Fruit fly (Drosophila melanogaster) whole organism, embryonic: Measurements from ENCODE around the gene CG9776.
A peak's percentile ranks its signal among the peaks of the same experiment; 100 is the strongest.

Experiments used
- Asciz ChIP-seq: fragments of 200-800 bp; sonication (Bioruptor generic); optimal IDR thresholded peaks from 2 replicates; lab custom pipeline; 2017; ENCODE audit warnings: missing biosample characterization, mild to moderate bottlenecking, missing genetic modification characterization, missing genetic modification reagents
- Bgb ChIP-seq: fragments of 200-800 bp; sonication (Bioruptor generic); IDR thresholded peaks from 2 replicates; pipeline ENCODE4 v1.3.6; 2022; ENCODE audit warnings: missing biosample characterization, missing genetic modification characterization; ENCODE audit not compliant: partially characterized antibody
- CG10267 ChIP-seq: fragments of 200-800 bp; sonication (Bioruptor generic); optimal IDR thresholded peaks from 2 replicates; lab custom pipeline; 2018; ENCODE audit warnings: missing biosample characterization, mild to moderate bottlenecking, missing genetic modification characterization, moderate library complexity
- CG10321 ChIP-seq: fragments of 200-800 bp; sonication (Bioruptor generic); IDR thresholded peaks from 2 replicates; pipeline ENCODE4 v1.3.6; 2022; ENCODE audit warnings: missing biosample characterization, missing genetic modification characterization
- CG10366 ChIP-seq: fragments of 200-800 bp; sonication (Bioruptor generic); IDR thresholded peaks from 2 replicates; pipeline ENCODE4 v1.3.6; 2022; ENCODE audit warnings: missing biosample characterization, missing genetic modification characterization
- CG12769 ChIP-seq: fragments of 200-800 bp; sonication (Bioruptor generic); optimal IDR thresholded peaks from 2 replicates; lab custom pipeline; 2019; ENCODE audit warnings: missing biosample characterization, mild to moderate bottlenecking, missing genetic modification characterization, moderate library complexity
- CG1529 ChIP-seq: fragments of 200-800 bp; sonication (Bioruptor generic); optimal IDR thresholded peaks from 3 replicates; lab custom pipeline; 2018; ENCODE audit warnings: missing biosample characterization, missing genetic modification characterization
- CG15601 ChIP-seq: fragments of 200-800 bp; sonication (Bioruptor generic); optimal IDR thresholded peaks from 3 replicates; lab custom pipeline; 2019; ENCODE audit warnings: missing biosample characterization, mild to moderate bottlenecking, missing genetic modification characterization, moderate library complexity
- CG17328 ChIP-seq: fragments of 200-800 bp; sonication (Bioruptor generic); IDR thresholded peaks from 2 replicates; pipeline ENCODE4 v1.3.6; 2022; ENCODE audit warnings: missing biosample characterization, missing genetic modification characterization
- CG17829 ChIP-seq: fragments of 200-800 bp; optimal IDR thresholded peaks from 2 replicates; lab custom pipeline; 2019; ENCODE audit warnings: missing biosample characterization, mild to moderate bottlenecking, missing genetic modification characterization, moderate library complexity
- CG18599 ChIP-seq: fragments of 200-800 bp; sonication (Bioruptor generic); optimal IDR thresholded peaks from 3 replicates; lab custom pipeline; 2017; ENCODE audit warnings: missing biosample characterization, missing genetic modification characterization, mild to moderate bottlenecking, moderate library complexity, missing genetic modification reagents
- CG2116 ChIP-seq: fragments of 200-800 bp; sonication (Bioruptor generic); optimal IDR thresholded peaks from 3 replicates; lab custom pipeline; 2018; ENCODE audit warnings: missing biosample characterization, mild to moderate bottlenecking, missing genetic modification characterization
- CG2120 ChIP-seq: fragments of 200-800 bp; sonication (Bioruptor generic); optimal IDR thresholded peaks from 3 replicates; lab custom pipeline; 2016; ENCODE audit warnings: missing biosample characterization, missing genetic modification characterization
- CG2678 ChIP-seq: fragments of 200-800 bp; sonication (Bioruptor generic); optimal IDR thresholded peaks from 3 replicates; lab custom pipeline; 2019; ENCODE audit warnings: missing biosample characterization, mild to moderate bottlenecking, missing genetic modification characterization, moderate library complexity
- CG30020 ChIP-seq: fragments of 200-800 bp; optimal IDR thresholded peaks from 2 replicates; lab custom pipeline; 2019; ENCODE audit warnings: missing biosample characterization, mild to moderate bottlenecking, missing genetic modification characterization, moderate library complexity
- CG30403 ChIP-seq: fragments of 200-800 bp; sonication (Bioruptor generic); optimal IDR thresholded peaks from 3 replicates; lab custom pipeline; 2016; ENCODE audit warnings: missing biosample characterization, missing genetic modification characterization
- CG32532 ChIP-seq: fragments of 200-800 bp; sonication (Bioruptor generic); IDR thresholded peaks from 2 replicates; pipeline ENCODE4 v1.3.6; 2022; ENCODE audit warnings: missing biosample characterization, missing genetic modification characterization
- CG4328 ChIP-seq: fragments of 200-800 bp; sonication (Bioruptor generic); optimal IDR thresholded peaks from 3 replicates; lab custom pipeline; 2017; ENCODE audit warnings: missing biosample characterization, missing genetic modification reagents, missing genetic modification characterization
- CG6689 ChIP-seq: fragments of 200-800 bp; sonication (Bioruptor generic); IDR thresholded peaks from 2 replicates; pipeline ENCODE4 v1.3.6; 2022; ENCODE audit warnings: missing biosample characterization, missing genetic modification characterization
- CG7357 ChIP-seq: fragments of 200-800 bp; sonication (Bioruptor generic); IDR thresholded peaks from 3 replicates; pipeline ENCODE4 v1.3.6; 2022; ENCODE audit warnings: missing biosample characterization, missing genetic modification characterization
- CG8924 ChIP-seq: fragments of 200-800 bp; optimal IDR thresholded peaks from 3 replicates; lab custom pipeline; 2019; ENCODE audit warnings: missing biosample characterization, mild to moderate bottlenecking, missing genetic modification characterization, moderate library complexity
- CG9817 ChIP-seq: fragments of 200-800 bp; sonication (Bioruptor generic); optimal IDR thresholded peaks from 2 replicates; lab custom pipeline; 2018; ENCODE audit warnings: missing biosample characterization, mild to moderate bottlenecking, missing genetic modification characterization, moderate library complexity
- CoRest ChIP-seq: fragments of 200-800 bp; sonication (Bioruptor generic); optimal IDR thresholded peaks from 3 replicates; lab custom pipeline; 2018; ENCODE audit warnings: missing biosample characterization, mild to moderate bottlenecking, missing genetic modification characterization, moderate library complexity
- Dref ChIP-seq: fragments of 200-800 bp; sonication (Bioruptor generic); IDR thresholded peaks from 2 replicates; pipeline ENCODE4 v1.3.6; 2022; ENCODE audit warnings: missing biosample characterization, missing genetic modification characterization
- HLH3B ChIP-seq: fragments of 200-800 bp; sonication (Bioruptor generic); IDR thresholded peaks from 2 replicates; pipeline ENCODE4 v1.3.6; 2022; ENCODE audit warnings: missing biosample characterization, missing genetic modification characterization
- Hand ChIP-seq: fragments of 200-800 bp; sonication (Bioruptor generic); optimal IDR thresholded peaks from 2 replicates; lab custom pipeline; 2017; ENCODE audit warnings: mild to moderate bottlenecking, missing biosample characterization, missing genetic modification reagents, missing genetic modification characterization
- NC2β ChIP-seq: fragments of 200-800 bp; sonication (Bioruptor generic); optimal IDR thresholded peaks from 2 replicates; lab custom pipeline; 2016; ENCODE audit warnings: missing biosample characterization, missing genetic modification characterization
- NK7.1 ChIP-seq: fragments of 200-800 bp; sonication (Bioruptor generic); optimal IDR thresholded peaks from 3 replicates; lab custom pipeline; 2016; ENCODE audit warnings: missing biosample characterization, missing genetic modification characterization
- Nf-YC ChIP-seq: fragments of 200-800 bp; optimal IDR thresholded peaks from 3 replicates; lab custom pipeline; 2019; ENCODE audit warnings: missing biosample characterization, mild to moderate bottlenecking, missing genetic modification characterization, moderate library complexity
- Opbp ChIP-seq: fragments of 200-800 bp; sonication (Bioruptor generic); IDR thresholded peaks from 3 replicates; pipeline ENCODE4 v1.3.6; 2022; ENCODE audit warnings: missing biosample characterization, missing genetic modification characterization; ENCODE audit not compliant: partially characterized antibody
- PHDP ChIP-seq: fragments of 200-800 bp; sonication (Bioruptor generic); optimal IDR thresholded peaks from 3 replicates; lab custom pipeline; 2018; ENCODE audit warnings: missing biosample characterization, mild to moderate bottlenecking, missing genetic modification characterization, moderate library complexity
- Ptx1 ChIP-seq: fragments of 200-800 bp; sonication (Bioruptor generic); IDR thresholded peaks from 2 replicates; pipeline ENCODE4 v1.3.6; 2022; ENCODE audit warnings: missing biosample characterization, missing genetic modification characterization
- Sin3A ChIP-seq: fragments of >200 bp; optimal IDR thresholded peaks from 2 replicates; lab custom pipeline; 2018
- Six4 ChIP-seq: fragments of 200-800 bp; sonication (Bioruptor generic); optimal IDR thresholded peaks from 2 replicates; lab custom pipeline; 2016; ENCODE audit warnings: missing biosample characterization, missing genetic modification characterization
- Sox100B ChIP-seq: fragments of 200-800 bp; sonication (Bioruptor generic); optimal IDR thresholded peaks from 3 replicates; lab custom pipeline; 2018; ENCODE audit warnings: missing biosample characterization, mild to moderate bottlenecking, missing genetic modification characterization
- YL-1 ChIP-seq: fragments of 200-800 bp; sonication (Bioruptor generic); optimal IDR thresholded peaks from 3 replicates; lab custom pipeline; 2017; ENCODE audit warnings: missing biosample characterization, mild to moderate bottlenecking, missing genetic modification characterization
- crol ChIP-seq: fragments of 200-800 bp; sonication (Bioruptor generic); IDR thresholded peaks from 2 replicates; pipeline ENCODE4 v1.3.6; 2022; ENCODE audit warnings: missing biosample characterization, missing genetic modification characterization
- en ChIP-seq: fragments of 200-800 bp; sonication (Bioruptor generic); optimal IDR thresholded peaks from 2 replicates; lab custom pipeline; 2016; ENCODE audit warnings: missing biosample characterization, missing genetic modification characterization
- esg ChIP-seq: fragments of 200-800 bp; sonication (Bioruptor generic); conservative IDR thresholded peaks from 2 replicates; pipeline ENCODE4 v1.3.6; 2022; ENCODE audit warnings: missing biosample characterization, missing genetic modification characterization
- fd64A ChIP-seq: fragments of 200-800 bp; sonication (Bioruptor generic); optimal IDR thresholded peaks from 3 replicates; lab custom pipeline; 2018; ENCODE audit warnings: missing biosample characterization, mild to moderate bottlenecking, missing genetic modification characterization
- hkb ChIP-seq, 2 experiments: fragments of 200-800 bp in 1 of 2; fragments of >200 bp in 1 of 2; sonication (Bioruptor generic) in 1 of 2; IDR thresholded peaks in 1 of 2; optimal IDR thresholded peaks in 1 of 2; 2 replicates each; pipeline versions ENCODE4 v1.3.6 to Lab custom; 2017 to 2022; ENCODE audit warnings: missing biosample characterization in 1 of 2, missing genetic modification characterization in 1 of 2
- jing ChIP-seq: fragments of 200-800 bp; sonication (Bioruptor generic); optimal IDR thresholded peaks from 2 replicates; lab custom pipeline; 2018; ENCODE audit warnings: missing biosample characterization, mild to moderate bottlenecking, missing genetic modification characterization
- pb ChIP-seq: fragments of 200-800 bp; sonication (Bioruptor generic); optimal IDR thresholded peaks from 3 replicates; lab custom pipeline; 2016; ENCODE audit warnings: missing biosample characterization, missing genetic modification characterization
- psq ChIP-seq: fragments of 200-800 bp; sonication (Bioruptor generic); optimal IDR thresholded peaks from 2 replicates; lab custom pipeline; 2017; ENCODE audit warnings: missing biosample characterization, missing genetic modification characterization
- schlank ChIP-seq: fragments of 200-800 bp; sonication (Bioruptor generic); optimal IDR thresholded peaks from 2 replicates; lab custom pipeline; 2018; ENCODE audit warnings: missing biosample characterization, mild to moderate bottlenecking, missing genetic modification characterization
- sob ChIP-seq: fragments of 200-800 bp; sonication (Bioruptor generic); IDR thresholded peaks from 2 replicates; pipeline ENCODE4 v1.3.6; 2022; ENCODE audit warnings: missing biosample characterization, missing genetic modification characterization
- stc ChIP-seq: fragments of 200-800 bp; sonication (Bioruptor generic); IDR thresholded peaks from 2 replicates; pipeline ENCODE4 v1.3.6; 2022; ENCODE audit warnings: missing biosample characterization, missing genetic modification characterization
- trem ChIP-seq: fragments of 200-800 bp; optimal IDR thresholded peaks from 3 replicates; lab custom pipeline; 2019; ENCODE audit warnings: missing biosample characterization, mild to moderate bottlenecking, missing genetic modification characterization, moderate library complexity
- zfh2 ChIP-seq: fragments of 200-800 bp; sonication (Bioruptor generic); optimal IDR thresholded peaks from 2 replicates; lab custom pipeline; 2016; ENCODE audit warnings: missing biosample characterization, missing genetic modification characterization

The CG9776 gene

dm6 chr3R:4311067-4311723, 22.7 kb downstream of the CG9776 start, which contains the start of gene Suv3 (continued):
- TF ChIP-seq esg (GFP tag; lab: Robert Waterston, UW) (peak; percentile 30; the same call in 1 of the 2 replicates), CG10366 (0 out of 2 replicates have a peak, but pooled peaks have one; percentile 27), psq (GFP tag; lab: Kevin White, UChicago) (peak; percentile 8), CG9817 (peak; percentile 36), schlank (tag; lab: Kevin White, UChicago) (no peak), CG15601 (tag; lab: Kevin White, UChicago) (peak; percentile 8), CG1529 (no peak), NC2β (no peak), CG2678 (tag; lab: Kevin White, UChicago) (peak; percentile 70), zfh2 (GFP tag; lab: Kevin White, UChicago) (peak; percentile 10), CG10321 (GFP tag; lab: Robert Waterston, UW) (no peak), CoRest (tag; lab: Kevin White, UChicago) (peak; percentile 74), Dref (GFP tag; lab: Robert Waterston, UW) (peak; percentile 42; the same call in 1 of the 2 replicates), CG17829 (tag; lab: Kevin White, UChicago) (peak; percentile 38), CG7357 (GFP tag; lab: Robert Waterston, UW) (0 out of 3 replicates have a peak, but pooled peaks have one; percentile 40), CG17328 (GFP tag; lab: Robert Waterston, UW) (peak; percentile 15; the same call in 1 of the 2 replicates), Opbp (GFP tag; lab: Robert Waterston, UW) (0 out of 3 replicates have a peak, but pooled peaks have one; percentile 37), Ptx1 (GFP tag; lab: Robert Waterston, UW) (peak; percentile 60; the same call in 1 of the 2 replicates), en (no peak), CG12769 (tag; lab: Kevin White, UChicago) (no peak), CG18599 (no peak), CG30403 (peak; percentile 28), jing (no peak), sob (0 out of 2 replicates have a peak, but pooled peaks have one; percentile 23), CG8924 (peak; percentile 44), NK7.1 (GFP tag; lab: Kevin White, UChicago) (no peak), CG2120 (GFP tag; lab: Kevin White, UChicago) (peak; percentile 31), CG32532 (GFP tag; lab: Robert Waterston, UW) (peak; percentile 28; the same call in 1 of the 2 replicates), Bgb (GFP tag; lab: Robert Waterston, UW) (no peak), Asciz (no peak), CG30020 (tag; lab: Kevin White, UChicago) (peak; percentile 72), crol (GFP tag; lab: Robert Waterston, UW) (no peak), CG2116 (peak; percentile 15), stc (GFP tag; lab: Robert Waterston, UW) (0 out of 2 replicates have a peak, but pooled peaks have one; percentile 25), pb (GFP tag; lab: Kevin White, UChicago) (no peak), fd64A (GFP tag; lab: Kevin White, UChicago) (no peak), Sin3A (lab: Kevin White, UChicago) (peak; percentile 14), hkb (optimal IDR thresholded peaks at IDR 0.05; lab: Kevin White, UChicago) (no peak), hkb (GFP tag; IDR thresholded peaks at IDR 0.05; lab: Robert Waterston, UW) (peak; percentile 38; the same call in 1 of the 2 replicates), CG6689 (GFP tag; lab: Robert Waterston, UW) (0 out of 2 replicates have a peak, but pooled peaks have one; percentile 28), PHDP (tag; lab: Kevin White, UChicago) (peak; percentile 2), Six4 (GFP tag; lab: Kevin White, UChicago) (no peak), YL-1 (peak; percentile 47), CG4328 (peak; percentile 19), Nf-YC (tag; lab: Kevin White, UChicago) (peak; percentile 63), CG10267 (tag; lab: Kevin White, UChicago) (peak; percentile 33), Hand (no peak), trem (tag; lab: Kevin White, UChicago) (peak; percentile 5), HLH3B (peak; percentile 45; the same call in 1 of the 2 replicates), Sox100B (peak; percentile 52)
